Worm (Caenorhabditis elegans) whole organism, mixed stage, embryonic: Measurements from ENCODE around the gene clec-57.

ENCODE experiments used
- M03D4.4 ChIP-seq: sonication (generic microtip); optimal IDR thresholded peaks from 2 replicates; lab custom pipeline; 2017; ENCODE audit warnings: mild to moderate bottlenecking, missing genetic modification characterization, missing compliant biosample characterization
- bed-3 ChIP-seq: fragments of 200-800 bp; sonication (Bioruptor generic); optimal IDR thresholded peaks from 3 replicates; lab custom pipeline; 2018; ENCODE audit warnings: mild to moderate bottlenecking, missing genetic modification characterization, moderate library complexity, missing compliant biosample characterization
- ceh-39 ChIP-seq: fragments of 150-350 bp; optimal IDR thresholded peaks from 2 replicates; lab custom pipeline; 2014; ENCODE audit warnings: missing biosample characterization, missing genetic modification characterization
- ceh-43 ChIP-seq: fragments of 200-800 bp; sonication (Bioruptor generic); optimal IDR thresholded peaks from 2 replicates; lab custom pipeline; 2018; ENCODE audit warnings: mild to moderate bottlenecking, missing genetic modification characterization, moderate library complexity, missing compliant biosample characterization
- ceh-83 ChIP-seq: fragments of 200-800 bp; sonication (Bioruptor generic); optimal IDR thresholded peaks from 2 replicates; lab custom pipeline; 2018; ENCODE audit warnings: mild to moderate bottlenecking, missing genetic modification characterization, missing compliant biosample characterization
- ces-1 ChIP-seq: fragments of 150-350 bp; optimal IDR thresholded peaks from 2 replicates; lab custom pipeline; 2014; ENCODE audit warnings: missing biosample characterization, missing genetic modification reagents, missing genetic modification characterization
- cnd-1 ChIP-seq: fragments of 200-800 bp; sonication (Bioruptor generic); optimal IDR thresholded peaks from 2 replicates; lab custom pipeline; 2018; ENCODE audit warnings: mild to moderate bottlenecking, missing genetic modification characterization, missing compliant biosample characterization
- drap-1 ChIP-seq: fragments of 200-800 bp; sonication (Bioruptor generic); optimal IDR thresholded peaks from 3 replicates; lab custom pipeline; 2018; ENCODE audit warnings: mild to moderate bottlenecking, missing genetic modification characterization, missing compliant biosample characterization
- elt-1 ChIP-seq: sonication (generic microtip); optimal IDR thresholded peaks from 2 replicates; lab custom pipeline; 2017; ENCODE audit warnings: missing genetic modification characterization, mild to moderate bottlenecking, missing compliant biosample characterization, antibody characterized with exemption, moderate library complexity, borderline replicate concordance; ENCODE audit not compliant: insufficient read depth
- elt-3 ChIP-seq: fragments of 150-350 bp; optimal IDR thresholded peaks from 2 replicates; lab custom pipeline; 2014; ENCODE audit warnings: missing biosample characterization, missing genetic modification characterization
- flh-1 ChIP-seq: fragments of 200-800 bp; sonication (Bioruptor generic); optimal IDR thresholded peaks from 2 replicates; lab custom pipeline; 2018; ENCODE audit warnings: mild to moderate bottlenecking, missing genetic modification characterization, moderate library complexity, missing compliant biosample characterization
- ham-2 ChIP-seq: fragments of 200-800 bp; sonication (Bioruptor generic); optimal IDR thresholded peaks from 2 replicates; lab custom pipeline; 2018; ENCODE audit warnings: mild to moderate bottlenecking, missing genetic modification characterization, missing compliant biosample characterization
- hlh-1 ChIP-seq: fragments of 150-350 bp; optimal IDR thresholded peaks from 2 replicates; lab custom pipeline; 2014; ENCODE audit warnings: missing biosample characterization, missing genetic modification reagents, missing genetic modification characterization
- lin-13 ChIP-seq: fragments of 150-350 bp; optimal IDR thresholded peaks from 2 replicates; lab custom pipeline; 2014; ENCODE audit warnings: missing biosample characterization, missing genetic modification characterization
- lin-32 ChIP-seq: fragments of 200-800 bp; sonication (Bioruptor generic); optimal IDR thresholded peaks from 2 replicates; lab custom pipeline; 2018; ENCODE audit warnings: mild to moderate bottlenecking, missing genetic modification characterization, missing compliant biosample characterization
- lsy-2 ChIP-seq: fragments of 150-350 bp; optimal IDR thresholded peaks from 2 replicates; lab custom pipeline; 2014; ENCODE audit warnings: missing biosample characterization, missing genetic modification characterization
- mab-5 ChIP-seq: fragments of 150-350 bp; optimal IDR thresholded peaks from 2 replicates; lab custom pipeline; 2014; ENCODE audit warnings: missing biosample characterization, missing genetic modification characterization
- mep-1 ChIP-seq: fragments of 150-350 bp; optimal IDR thresholded peaks from 2 replicates; lab custom pipeline; 2017; ENCODE audit warnings: missing biosample characterization, missing genetic modification reagents, missing genetic modification characterization, inconsistent platforms
- mls-2 ChIP-seq: sonication (generic microtip); optimal IDR thresholded peaks from 2 replicates; lab custom pipeline; 2016; ENCODE audit warnings: mild to moderate bottlenecking, missing genetic modification characterization, moderate library complexity, missing compliant biosample characterization
- nhr-12 ChIP-seq: fragments of 150-350 bp; optimal IDR thresholded peaks from 2 replicates; lab custom pipeline; 2014; ENCODE audit warnings: missing biosample characterization, missing genetic modification characterization
- nhr-2 ChIP-seq: fragments of 150-350 bp; optimal IDR thresholded peaks from 2 replicates; lab custom pipeline; 2014; ENCODE audit warnings: missing biosample characterization, missing genetic modification characterization
- nhr-237 ChIP-seq: fragments of 150-350 bp; optimal IDR thresholded peaks from 2 replicates; lab custom pipeline; 2014; ENCODE audit warnings: missing biosample characterization, missing genetic modification characterization
- nhr-28 ChIP-seq: fragments of 150-350 bp; optimal IDR thresholded peaks from 2 replicates; lab custom pipeline; 2014; ENCODE audit warnings: missing biosample characterization, missing genetic modification characterization
- nhr-76 ChIP-seq: sonication (generic microtip); optimal IDR thresholded peaks from 2 replicates; lab custom pipeline; 2017; ENCODE audit warnings: missing biosample characterization, missing genetic modification characterization
- pha-4 ChIP-seq: fragments of 150-350 bp; optimal IDR thresholded peaks from 2 replicates; lab custom pipeline; 2018; ENCODE audit warnings: missing biosample characterization, missing genetic modification reagents, missing genetic modification characterization
- snpc-4 ChIP-seq: fragments of 150-350 bp; optimal IDR thresholded peaks from 2 replicates; lab custom pipeline; 2014; ENCODE audit warnings: missing biosample characterization, missing genetic modification characterization
- sptf-1 ChIP-seq: sonication (generic microtip); optimal IDR thresholded peaks from 2 replicates; lab custom pipeline; 2017; ENCODE audit warnings: mild to moderate bottlenecking, missing genetic modification characterization, moderate library complexity, missing compliant biosample characterization
- tbx-8 ChIP-seq: fragments of 200-800 bp; sonication (Bioruptor generic); optimal IDR thresholded peaks from 2 replicates; lab custom pipeline; 2018; ENCODE audit warnings: mild to moderate bottlenecking, missing genetic modification characterization, moderate library complexity, missing compliant biosample characterization
- unc-120 ChIP-seq: sonication (generic microtip); optimal IDR thresholded peaks from 2 replicates; lab custom pipeline; 2017; ENCODE audit warnings: missing genetic modification characterization, missing compliant biosample characterization; ENCODE audit not compliant: poor library complexity, severe bottlenecking
- unc-62 ChIP-seq: fragments of 150-350 bp; optimal IDR thresholded peaks from 2 replicates; lab custom pipeline; 2014; ENCODE audit warnings: missing biosample characterization, missing genetic modification reagents, missing genetic modification characterization
- zip-8 ChIP-seq: fragments of 150-350 bp; optimal IDR thresholded peaks from 2 replicates; lab custom pipeline; 2014; ENCODE audit warnings: missing biosample characterization, missing genetic modification characterization
- ztf-11 ChIP-seq: fragments of 150-350 bp; optimal IDR thresholded peaks from 2 replicates; lab custom pipeline; 2014; ENCODE audit warnings: missing biosample characterization, missing genetic modification characterization

The clec-57 gene

ce11 chrV:14468196-14468874 is 696 bp upstream of the clec-57 start, which contains the start of gene srz-97:
Gene srz-97 (minus strand): TSS chrV:14468246.
- TF ChIP-seq elt-1 (no peak), ces-1 (no peak), hlh-1 (tag; lab: Kevin White, UChicago) (no peak), nhr-28 (tag; lab: Kevin White, UChicago) (no peak), ztf-11 (no peak), drap-1 (GFP tag; lab: Kevin White, UChicago) (peak; percentile 53), zip-8 (tag; lab: Kevin White, UChicago) (no peak), snpc-4 (tag; lab: Kevin White, UChicago) (no peak), lin-32 (GFP tag; lab: Kevin White, UChicago) (no peak), mep-1 (tag; lab: Kevin White, UChicago) (no peak), unc-120 (no peak), tbx-8 (GFP tag; lab: Kevin White, UChicago) (no peak), ceh-39 (tag; lab: Kevin White, UChicago) (no peak), elt-3 (tag; lab: Kevin White, UChicago) (no peak), flh-1 (GFP tag; lab: Kevin White, UChicago) (no peak), ceh-43 (GFP tag; lab: Kevin White, UChicago) (no peak), M03D4.4 (no peak), nhr-2 (tag; lab: Kevin White, UChicago) (no peak), cnd-1 (tag; lab: Kevin White, UChicago) (peak; percentile 64), ceh-83 (peak; percentile 1), nhr-12 (tag; lab: Kevin White, UChicago) (no peak), nhr-237 (no peak)

DNA sequence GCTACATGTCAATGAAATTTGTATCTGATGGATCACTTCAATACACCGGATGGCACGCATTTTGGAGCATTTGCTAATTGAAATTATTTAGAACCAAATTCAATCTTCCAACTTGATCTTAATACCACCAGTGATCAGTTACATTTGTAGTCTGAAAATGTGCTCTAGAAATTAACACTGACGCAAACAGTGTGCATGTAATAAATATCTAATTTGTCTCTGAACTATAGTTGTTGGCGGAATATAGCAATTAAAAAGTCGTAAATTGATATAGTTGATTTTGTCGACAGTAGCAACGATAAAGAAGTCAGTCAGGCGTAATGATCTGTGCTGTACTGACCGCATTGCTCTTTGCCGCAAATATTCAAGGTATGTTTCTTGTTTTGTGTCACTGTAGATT is 3.2 kb downstream of the clec-57 start, which contains the start of gene clec-227:
clec-227 (plus strand) TSS at position 301 of the 400 bp plus-strand sequence.
- TF ChIP-seq mls-2 (tag; lab: Kevin White, UChicago) (no peak), bed-3 (no peak), ces-1 (no peak), lin-32 (GFP tag; lab: Kevin White, UChicago) (no peak), ztf-11 (no peak), sptf-1 (tag; lab: Kevin White, UChicago) (no peak)
- TF ChIP-seq, all 35 proteins: peak for 0

DNA sequence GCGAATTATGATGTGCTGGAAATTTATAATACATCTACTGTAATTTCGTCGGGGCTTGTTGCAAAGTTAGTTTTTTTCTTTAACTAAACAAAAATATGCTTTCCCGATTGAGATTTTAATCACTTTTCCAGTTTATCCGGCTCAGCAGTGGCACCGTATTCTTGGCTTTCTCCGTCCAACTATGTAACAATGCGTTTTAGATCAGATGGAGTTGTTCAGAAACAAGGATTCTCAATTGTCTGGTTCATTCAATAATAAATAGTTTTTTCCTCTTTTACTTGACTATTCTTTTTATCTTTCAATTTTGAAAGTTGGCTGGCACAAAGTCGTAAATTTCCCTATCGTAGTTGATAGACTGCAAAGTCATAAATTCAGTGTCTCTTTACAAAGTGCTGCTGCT is 5.1 kb downstream of the clec-57 start, which contains the start of gene clec-56:
clec-56 (plus strand) TSS at position 301 of the 400 bp plus-strand sequence.
- TF ChIP-seq zip-8 (tag; lab: Kevin White, UChicago) = no peak
- TF ChIP-seq nhr-76 (tag; lab: Kevin White, UChicago) = no peak
- TF ChIP-seq lin-13 (tag; lab: Kevin White, UChicago) = no peak
- no peak for TF ChIP-seq cnd-1 (tag; lab: Kevin White, UChicago)
- no peak for TF ChIP-seq flh-1 (GFP tag; lab: Kevin White, UChicago)
- TF ChIP-seq snpc-4 (tag; lab: Kevin White, UChicago) = no peak
- TF ChIP-seq unc-62 = no peak
- TF ChIP-seq mab-5 (tag; lab: Kevin White, UChicago) = no peak
- TF ChIP-seq lin-32 (GFP tag; lab: Kevin White, UChicago) = no peak
- TF ChIP-seq drap-1 (GFP tag; lab: Kevin White, UChicago) = no peak
- TF ChIP-seq nhr-237 = no peak
- no peak for TF ChIP-seq mep-1 (tag; lab: Kevin White, UChicago)
- no peak for TF ChIP-seq unc-120
- TF ChIP-seq pha-4 (tag; lab: Kevin White, UChicago) = no peak
- TF ChIP-seq hlh-1 (tag; lab: Kevin White, UChicago) = no peak
- TF ChIP-seq ces-1 = no peak
- no peak for TF ChIP-seq ham-2 (GFP tag; lab: Kevin White, UChicago)

- no peak for TF ChIP-seq M03D4.4
- no peak for TF ChIP-seq ceh-83
- TF ChIP-seq mab-5 (tag; lab: Kevin White, UChicago) = no peak
- TF ChIP-seq ceh-39 (tag; lab: Kevin White, UChicago) = no peak
- TF ChIP-seq unc-62 = no peak
- no peak for TF ChIP-seq ham-2 (GFP tag; lab: Kevin White, UChicago)
- TF ChIP-seq zip-8 (tag; lab: Kevin White, UChicago) = no peak
- TF ChIP-seq nhr-28 (tag; lab: Kevin White, UChicago) = no peak
- TF ChIP-seq bed-3 = no peak
- no peak for TF ChIP-seq mls-2 (tag; lab: Kevin White, UChicago)
- no peak for TF ChIP-seq lsy-2
- TF ChIP-seq nhr-76 (tag; lab: Kevin White, UChicago) = no peak
Measured at ce11 chrV:14476680-14477079, 7.6 kb downstream of the clec-57 start, which contains the start of gene clec-54. Gene clec-54 (plus strand): TSS chrV:14476903.
